Worm (Caenorhabditis elegans): ENCODE results near the gene srab-18.

srab-18 gene

DNA sequence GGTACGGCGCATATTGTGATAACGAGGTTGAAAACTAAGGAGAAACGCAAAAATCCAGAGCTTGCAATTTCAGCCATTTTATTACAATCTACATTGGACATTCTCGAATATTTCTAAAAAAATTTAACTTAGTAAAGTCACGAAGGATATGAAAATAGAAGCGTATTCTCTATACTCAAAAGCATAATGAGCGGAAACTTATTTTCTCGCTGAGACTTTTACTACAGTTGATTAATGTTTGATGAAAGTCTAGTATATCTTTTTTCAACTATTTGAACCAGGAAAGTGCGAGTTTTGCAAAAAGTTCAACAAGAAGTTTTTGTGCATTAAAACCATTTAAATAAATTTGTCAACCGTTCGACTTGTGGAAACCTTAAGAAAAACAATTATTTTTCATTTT lies at the start of gene srab-18:
Gene srab-18, minus strand, starts transcription at position 101 of the 400 bp plus-strand sequence.
- no peak for TF ChIP-seq ceh-9 (tag; optimal IDR thresholded peaks at IDR 0.05)
- TF ChIP-seq ceh-19 (GFP tag; optimal IDR thresholded peaks at IDR 0.05), result no peak
- no peak for TF ChIP-seq ceh-24 (tag; optimal IDR thresholded peaks at IDR 0.05)
- TF ChIP-seq unc-42 (tag; optimal IDR thresholded peaks at IDR 0.05), result no peak

DNA sequence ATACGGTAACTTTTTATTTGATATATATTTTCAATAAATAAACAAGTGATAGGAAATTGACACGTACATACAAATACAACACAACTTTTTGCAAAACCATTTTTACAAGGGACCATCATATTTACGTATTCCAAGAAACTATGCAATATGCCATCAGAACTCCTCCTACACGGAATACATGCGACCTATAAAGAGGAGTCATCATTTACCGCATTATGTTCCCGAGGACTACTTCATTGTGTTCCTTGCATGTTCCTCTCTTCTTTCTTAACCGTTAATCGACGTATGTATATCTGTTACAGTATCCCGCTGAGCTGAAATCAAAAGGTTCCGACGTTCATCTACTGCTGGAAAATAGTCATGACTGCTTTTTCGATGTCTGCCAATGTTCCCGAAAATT lies 47.2 kb upstream of the srab-18 start, which contains the start of gene C50H2.5:
Gene C50H2.5, plus strand, starts transcription at position 301 of the 400 bp plus-strand sequence.
- TF ChIP-seq F13H6.1 (tag; optimal IDR thresholded peaks at IDR 0.05) (no peak), npax-4 (tag; optimal IDR thresholded peaks at IDR 0.05) (no peak), ztf-16 (tag; optimal IDR thresholded peaks at IDR 0.05) (no peak), nfya-1 (tag; optimal IDR thresholded peaks at IDR 0.05) (no peak), che-1 (tag; optimal IDR thresholded peaks at IDR 0.05) (no peak), pqm-1 (tag; optimal IDR thresholded peaks at IDR 0.05) (no peak), T23F11.4 (GFP tag; optimal IDR thresholded peaks at IDR 0.05) (no peak), ceh-18 (tag; optimal IDR thresholded peaks at IDR 0.05) (no peak), pha-4 (tag; optimal IDR thresholded peaks at IDR 0.05) (no peak), pros-1 (tag; optimal IDR thresholded peaks at IDR 0.05) (no peak), ref-2 (tag; optimal IDR thresholded peaks at IDR 0.05) (no peak), ceh-34 (tag; optimal IDR thresholded peaks at IDR 0.05) (no peak)

DNA sequence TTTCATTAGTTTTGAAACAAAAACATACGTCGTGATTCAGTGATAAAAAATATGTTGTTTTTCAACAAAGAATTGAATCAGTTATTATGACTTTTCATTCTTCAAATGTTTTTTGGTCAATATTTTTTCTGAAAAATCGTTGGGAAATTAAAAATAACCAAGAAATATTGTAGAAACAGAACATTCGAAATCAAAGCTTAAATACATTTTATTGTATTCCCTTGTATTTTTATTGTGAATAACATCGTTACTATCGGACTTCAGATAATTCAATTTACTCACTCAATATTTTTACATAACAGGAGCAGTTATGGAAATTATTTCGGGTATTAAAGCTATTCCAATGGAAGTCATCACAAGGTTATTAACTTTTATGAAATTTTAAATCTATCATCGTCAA lies 45.4 kb upstream of the srab-18 start, which contains the start of gene C50H2.4:
Gene C50H2.4, plus strand, starts transcription at position 301 of the 400 bp plus-strand sequence.
- TF ChIP-seq F13H6.1 (tag; optimal IDR thresholded peaks at IDR 0.05) (no peak), ztf-16 (tag; optimal IDR thresholded peaks at IDR 0.05) (no peak), ceh-24 (tag; optimal IDR thresholded peaks at IDR 0.05) (no peak), K02D7.2 (tag; optimal IDR thresholded peaks at IDR 0.05) (no peak), fkh-6 (tag; optimal IDR thresholded peaks at IDR 0.05) (no peak), eyg-1 (tag; optimal IDR thresholded peaks at IDR 0.05) (no peak), unc-55 (GFP tag; optimal IDR thresholded peaks at IDR 0.05) (no peak), ceh-48 (tag; optimal IDR thresholded peaks at IDR 0.05) (no peak), gmeb-2 (tag; optimal IDR thresholded peaks at IDR 0.05) (no peak)

DNA sequence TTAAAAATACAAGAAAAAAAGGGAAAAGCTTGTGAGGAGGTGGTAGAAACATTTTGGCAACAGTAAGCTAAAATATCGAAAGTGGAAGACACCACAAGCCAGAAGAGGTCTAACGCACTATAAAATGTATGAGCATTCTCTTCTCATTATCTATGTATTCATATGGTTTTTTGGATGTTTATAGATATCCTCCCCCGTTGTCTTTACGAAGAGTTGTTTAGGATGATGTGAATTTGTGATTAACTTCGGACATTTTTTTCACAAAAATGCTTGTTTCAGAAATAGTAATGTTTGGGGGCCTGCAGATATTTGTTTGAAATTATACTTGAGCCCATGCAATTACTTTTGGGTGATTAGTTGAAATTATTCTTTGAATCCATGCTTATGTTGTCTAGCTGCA lies 43.8 kb upstream of the srab-18 start, which contains the start of gene mec-9:
Gene mec-9, minus strand, starts transcription at position 101 of the 400 bp plus-strand sequence.
- no peak for TF ChIP-seq tbx-7 (tag; optimal IDR thresholded peaks at IDR 0.05)
- TF ChIP-seq ceh-18 (tag; optimal IDR thresholded peaks at IDR 0.05), result no peak
- no peak for TF ChIP-seq ceh-45 (GFP tag; IDR thresholded peaks at IDR 0.05)
- no peak for TF ChIP-seq ceh-9 (tag; optimal IDR thresholded peaks at IDR 0.05)

DNA sequence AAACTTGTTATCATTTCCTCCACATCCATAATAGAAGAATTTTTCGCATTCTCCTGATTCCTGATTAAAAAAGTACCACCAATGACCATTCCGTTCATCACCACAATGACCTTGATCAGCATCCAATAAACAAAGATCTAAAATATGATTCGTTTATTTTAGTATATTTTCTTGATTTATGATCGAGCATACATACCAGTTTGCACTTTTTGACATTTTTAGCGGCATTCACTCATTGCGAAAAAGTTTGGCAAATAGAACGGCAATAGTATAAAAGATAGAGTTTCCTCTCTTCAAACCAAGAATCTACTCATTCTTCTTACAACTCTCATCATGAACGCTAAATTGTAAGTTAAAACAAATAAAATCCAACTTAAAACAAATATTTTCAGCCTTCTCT lies 42.6 kb upstream of the srab-18 start, which contains the start of gene fipr-10:
Gene fipr-10, plus strand, starts transcription at position 301 of the 400 bp plus-strand sequence.
- TF ChIP-seq pha-4 (tag; optimal IDR thresholded peaks at IDR 0.05) (no peak), ceh-14 (tag; optimal IDR thresholded peaks at IDR 0.05) (no peak), ceh-6 (GFP tag; optimal IDR thresholded peaks at IDR 0.05) (no peak), unc-55 (GFP tag; optimal IDR thresholded peaks at IDR 0.05) (no peak), nfya-1 (tag; optimal IDR thresholded peaks at IDR 0.05) (no peak), ceh-34 (tag; optimal IDR thresholded peaks at IDR 0.05) (no peak), hlh-30 (tag; optimal IDR thresholded peaks at IDR 0.05; ENCODE audit: insufficient read depth) (no peak), ttx-3 (tag; optimal IDR thresholded peaks at IDR 0.05) (no peak), fax-1 (tag; optimal IDR thresholded peaks at IDR 0.05) (no peak), elt-4 (tag; optimal IDR thresholded peaks at IDR 0.05) (no peak)

DNA sequence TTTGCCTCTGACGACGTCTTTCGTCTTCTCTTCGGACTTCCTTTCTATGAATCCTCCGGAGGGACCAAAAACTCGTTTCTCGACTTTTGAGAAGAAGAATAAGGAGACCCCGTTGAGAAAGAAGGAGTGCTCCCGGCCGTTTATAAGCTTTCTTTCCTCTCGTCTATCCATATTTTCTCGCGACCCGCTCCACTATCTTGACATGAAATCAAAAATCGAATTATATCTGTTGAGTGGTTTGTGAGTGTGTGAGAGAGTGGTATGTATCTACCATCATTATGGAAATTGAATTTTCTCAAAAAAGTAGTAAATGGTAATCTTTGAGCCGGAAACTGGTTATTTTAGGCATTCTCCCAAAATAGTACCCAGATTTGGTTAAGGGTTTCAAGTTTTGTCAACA lies 39.9 kb upstream of the srab-18 start:
- peak; percentile 90 for TF ChIP-seq unc-42 (tag; optimal IDR thresholded peaks at IDR 0.05)
- no peak for TF ChIP-seq rnt-1 (tag; optimal IDR thresholded peaks at IDR 0.05)

Data from whole organism, late embryonic.